Fruit fly (Drosophila melanogaster): ENCODE data around the gene Rsod.

DNA sequence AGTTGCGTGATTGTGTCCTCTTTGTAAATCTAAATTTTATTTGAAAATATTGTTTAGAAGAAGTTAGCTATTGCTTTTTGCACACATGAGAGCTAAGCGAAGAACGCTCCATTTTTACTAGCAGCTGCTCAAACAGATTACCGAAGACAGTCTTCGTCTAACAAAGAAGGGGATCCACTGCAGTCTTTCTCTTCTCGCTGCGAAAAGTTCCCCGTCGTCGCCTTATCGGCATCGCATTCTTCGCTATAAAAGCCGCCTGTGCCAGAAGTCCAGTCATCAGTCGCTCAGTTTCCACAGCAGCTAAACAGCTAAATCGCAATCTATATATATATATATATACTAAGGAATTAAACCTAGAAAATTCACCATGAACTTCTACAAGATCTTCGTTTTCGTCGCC, 45.2 kb upstream of the Rsod start, which contains the start of gene CecC:
- TF ChIP-seq CG4496 (GFP tag; IDR thresholded peaks at IDR 0.05) (no peak), Ets98B (GFP tag; IDR thresholded peaks at IDR 0.05) (no peak), CG32121 (GFP tag; IDR thresholded peaks at IDR 0.05) (no peak), gl (tag; optimal IDR thresholded peaks at IDR 0.05) (no peak), EcR (GFP tag; optimal IDR thresholded peaks at IDR 0.05) (no peak), CG34367 (tag; optimal IDR thresholded peaks at IDR 0.05) (no peak), CG14655 (GFP tag; optimal IDR thresholded peaks at IDR 0.05) (no peak)

All from whole organism, pupa.